Worm (Caenorhabditis elegans) whole organism, L2 larva: ENCODE results near the gene F53H1.4.
A peak's percentile ranks its signal among the peaks of the same experiment; 100 is the strongest.

Experiments
- C34F6.9 ChIP-seq: fragments of 150-350 bp; optimal IDR thresholded peaks from 2 replicates; lab custom pipeline; 2014; ENCODE audit warnings: missing biosample characterization, missing genetic modification characterization
- Y55F3AM.14 ChIP-seq: fragments of 200-800 bp; sonication (Bioruptor generic); optimal IDR thresholded peaks from 2 replicates; lab custom pipeline; 2018; ENCODE audit warnings: mild to moderate bottlenecking, missing genetic modification characterization, missing compliant biosample characterization
- ZK546.5 ChIP-seq: sonication (generic microtip); optimal IDR thresholded peaks from 2 replicates; lab custom pipeline; 2017; ENCODE audit warnings: missing biosample characterization, missing genetic modification characterization
- ama-1 ChIP-seq: fragments of 150-350 bp; optimal IDR thresholded peaks from 2 replicates; lab custom pipeline; 2018; ENCODE audit warnings: inconsistent platforms
- ceh-16 ChIP-seq: fragments of 150-350 bp; optimal IDR thresholded peaks from 2 replicates; lab custom pipeline; 2014; ENCODE audit warnings: missing biosample characterization, missing genetic modification characterization
- ceh-82 ChIP-seq: fragments of 150-350 bp; optimal IDR thresholded peaks from 2 replicates; lab custom pipeline; 2014; ENCODE audit warnings: missing biosample characterization, missing genetic modification characterization
- crh-2 ChIP-seq: sonication (generic microtip); optimal IDR thresholded peaks from 2 replicates; lab custom pipeline; 2017; ENCODE audit warnings: missing biosample characterization, missing genetic modification characterization
- dmd-4 ChIP-seq: sonication (generic microtip); optimal IDR thresholded peaks from 2 replicates; lab custom pipeline; 2017; ENCODE audit warnings: missing biosample characterization, missing genetic modification characterization
- elt-3 ChIP-seq: sonication (generic microtip); optimal IDR thresholded peaks from 2 replicates; lab custom pipeline; 2017; ENCODE audit warnings: missing biosample characterization, missing genetic modification characterization
- fos-1 ChIP-seq: fragments of 150-350 bp; optimal IDR thresholded peaks from 2 replicates; lab custom pipeline; 2014; ENCODE audit warnings: missing biosample characterization, missing genetic modification characterization
- lin-13 ChIP-seq: fragments of 150-350 bp; optimal IDR thresholded peaks from 2 replicates; lab custom pipeline; 2014; ENCODE audit warnings: missing biosample characterization, missing genetic modification reagents, missing genetic modification characterization
- lin-39 ChIP-seq: fragments of 150-350 bp; optimal IDR thresholded peaks from 2 replicates; lab custom pipeline; 2014; ENCODE audit warnings: missing biosample characterization, missing genetic modification reagents, missing genetic modification characterization
- lsy-2 ChIP-seq, 2 experiments: fragments of 150-350 bp in 1 of 2; sonication (generic microtip) in 1 of 2; optimal IDR thresholded peaks; 2 replicates each; lab custom pipeline; 2014 to 2017; ENCODE audit warnings: missing biosample characterization in 2 of 2, missing genetic modification characterization in 2 of 2
- mbf-1 ChIP-seq: sonication (generic microtip); optimal IDR thresholded peaks from 2 replicates; lab custom pipeline; 2017; ENCODE audit warnings: missing biosample characterization, missing genetic modification characterization
- nhr-10 ChIP-seq: sonication (generic microtip); optimal IDR thresholded peaks from 2 replicates; lab custom pipeline; 2017; ENCODE audit warnings: missing biosample characterization, missing genetic modification characterization
- nhr-12 ChIP-seq: fragments of 150-350 bp; optimal IDR thresholded peaks from 2 replicates; lab custom pipeline; 2014; ENCODE audit warnings: missing biosample characterization, missing genetic modification characterization
- nhr-129 ChIP-seq: fragments of 150-350 bp; optimal IDR thresholded peaks from 2 replicates; lab custom pipeline; 2014; ENCODE audit warnings: missing biosample characterization, missing genetic modification characterization
- nhr-21 ChIP-seq: fragments of 150-350 bp; optimal IDR thresholded peaks from 2 replicates; lab custom pipeline; 2014; ENCODE audit warnings: missing biosample characterization, missing genetic modification characterization
- nhr-23 ChIP-seq: fragments of 150-350 bp; optimal IDR thresholded peaks from 2 replicates; lab custom pipeline; 2014; ENCODE audit warnings: missing biosample characterization, missing genetic modification reagents, missing genetic modification characterization
- nhr-237 ChIP-seq: fragments of 150-350 bp; optimal IDR thresholded peaks from 2 replicates; lab custom pipeline; 2014; ENCODE audit warnings: missing biosample characterization, missing genetic modification characterization
- nhr-6 ChIP-seq: fragments of 150-350 bp; optimal IDR thresholded peaks from 2 replicates; lab custom pipeline; 2014; ENCODE audit warnings: missing biosample characterization, missing genetic modification characterization
- nhr-77 ChIP-seq: fragments of 150-350 bp; optimal IDR thresholded peaks from 2 replicates; lab custom pipeline; 2014; ENCODE audit warnings: missing biosample characterization, missing genetic modification characterization
- sem-4 ChIP-seq: fragments of 150-350 bp; optimal IDR thresholded peaks from 2 replicates; lab custom pipeline; 2014; ENCODE audit warnings: missing biosample characterization, missing genetic modification reagents, missing genetic modification characterization
- skn-1 ChIP-seq: sonication (generic microtip); optimal IDR thresholded peaks from 2 replicates; lab custom pipeline; 2017; ENCODE audit warnings: missing biosample characterization, missing genetic modification characterization
- sma-3 ChIP-seq: sonication (generic microtip); optimal IDR thresholded peaks from 2 replicates; lab custom pipeline; 2016; ENCODE audit warnings: missing genetic modification reagents, missing genetic modification characterization, missing compliant biosample characterization
- sma-9 ChIP-seq, 2 experiments: fragments of 150-350 bp in 1 of 2; sonication (generic microtip) in 1 of 2; optimal IDR thresholded peaks; 2 replicates each; lab custom pipeline; 2014 to 2016; ENCODE audit warnings: missing genetic modification characterization in 2 of 2, mild to moderate bottlenecking in 1 of 2, missing biosample characterization in 1 of 2, missing compliant biosample characterization in 1 of 2, missing genetic modification reagents in 1 of 2, moderate library complexity in 1 of 2
- snpc-4 ChIP-seq: fragments of 150-350 bp; optimal IDR thresholded peaks from 2 replicates; lab custom pipeline; 2014; ENCODE audit warnings: missing biosample characterization, missing genetic modification characterization
- unc-39 ChIP-seq: fragments of 150-350 bp; optimal IDR thresholded peaks from 2 replicates; lab custom pipeline; 2014; ENCODE audit warnings: missing biosample characterization, missing genetic modification characterization
- unc-55 ChIP-seq: fragments of 150-350 bp; sonication (generic microtip); optimal IDR thresholded peaks from 3 replicates; lab custom pipeline; 2014; ENCODE audit warnings: missing biosample characterization, missing genetic modification reagents, missing genetic modification characterization
- zag-1 ChIP-seq: fragments of 150-350 bp; optimal IDR thresholded peaks from 2 replicates; lab custom pipeline; 2014; ENCODE audit warnings: missing biosample characterization, missing genetic modification characterization
- ztf-4 ChIP-seq: fragments of 150-350 bp; optimal IDR thresholded peaks from 2 replicates; lab custom pipeline; 2014; ENCODE audit warnings: missing biosample characterization, missing genetic modification characterization

The F53H1.4 gene

ce11 chrIV:1278945-1279344, 31.0 kb upstream of the F53H1.4 start:
- TF ChIP-seq C34F6.9 (tag; lab: Kevin White, UChicago): no peak
- TF ChIP-seq nhr-129: peak; percentile 10
- TF ChIP-seq snpc-4 (tag; lab: Kevin White, UChicago): no peak
- no peak for TF ChIP-seq ceh-16 (tag; lab: Kevin White, UChicago)
- TF ChIP-seq mbf-1 (tag; lab: Kevin White, UChicago): no peak
- no peak for TF ChIP-seq crh-2 (tag; lab: Kevin White, UChicago)
- no peak for TF ChIP-seq nhr-23
- TF ChIP-seq nhr-10 (tag; lab: Kevin White, UChicago): no peak
- peak; percentile 44 for TF ChIP-seq unc-55 (GFP tag; lab: Kevin White, UChicago)
- TF ChIP-seq unc-39 (tag; lab: Kevin White, UChicago): no peak
- no peak for TF ChIP-seq lin-39
- TF ChIP-seq nhr-237 (tag; lab: Kevin White, UChicago): no peak
- TF ChIP-seq dmd-4: no peak
- TF ChIP-seq nhr-77 (tag; lab: Kevin White, UChicago): no peak
- TF ChIP-seq elt-3 (tag; lab: Kevin White, UChicago): no peak

- no peak for TF ChIP-seq nhr-237 (tag; lab: Kevin White, UChicago)
- peak; percentile 74 for TF ChIP-seq fos-1
- TF ChIP-seq, all 48 proteins: peak for 1
These were observed 25.1 kb upstream of the F53H1.4 start for ce11 chrIV:1284877-1285276.

ce11 chrIV:1286549-1286948, 23.4 kb upstream of the F53H1.4 start:
- no peak for TF ChIP-seq unc-55 (GFP tag; lab: Kevin White, UChicago)

- no peak for TF ChIP-seq snpc-4 (tag; lab: Kevin White, UChicago)
- TF ChIP-seq ZK546.5 (tag; lab: Kevin White, UChicago): no peak
- no peak for TF ChIP-seq ztf-4
- no peak for TF ChIP-seq nhr-21 (tag; lab: Kevin White, UChicago)
- no peak for TF ChIP-seq lin-13
These were observed 20.6 kb upstream of the F53H1.4 start, which contains the start of gene plst-1 for ce11 chrIV:1289327-1289726. plst-1 (plus strand) TSS chrIV:1289627.

- TF ChIP-seq nhr-77 (tag; lab: Kevin White, UChicago) (no peak), nhr-6 (tag; lab: Kevin White, UChicago) (no peak), zag-1 (tag; lab: Kevin White, UChicago) (no peak), nhr-21 (tag; lab: Kevin White, UChicago) (no peak), Y55F3AM.14 (GFP tag; lab: Kevin White, UChicago) (no peak), ceh-82 (tag; lab: Kevin White, UChicago) (no peak), C34F6.9 (tag; lab: Kevin White, UChicago) (no peak), lsy-2 (tag; optimal IDR thresholded peaks at IDR 0.05; lab: Kevin White, UChicago) (no peak), ama-1 (no peak), ztf-4 (no peak), nhr-12 (tag; lab: Kevin White, UChicago) (no peak), snpc-4 (tag; lab: Kevin White, UChicago) (no peak), ZK546.5 (tag; lab: Kevin White, UChicago) (no peak), sma-3 (GFP tag; lab: Kevin White, UChicago) (no peak), sem-4 (tag; lab: Kevin White, UChicago) (no peak), skn-1 (no peak), fos-1 (no peak)
These were observed 11.0 kb upstream of the F53H1.4 start for ce11 chrIV:1298984-1299383.

ce11 chrIV:1310337-1310736, 371 bp downstream of the F53H1.4 start:
- TF ChIP-seq sma-9 (GFP tag; optimal IDR thresholded peaks at IDR 0.05; lab: Kevin White, UChicago) (no peak), sma-9 (tag; optimal IDR thresholded peaks at IDR 0.05; lab: Kevin White, UChicago) (no peak), lsy-2 (tag; optimal IDR thresholded peaks at IDR 0.05; lab: Kevin White, UChicago) (peak in 1 of 2 experiments; percentile 14), unc-55 (GFP tag; lab: Kevin White, UChicago) (peak; percentile 32), unc-39 (tag; lab: Kevin White, UChicago) (no peak), ZK546.5 (tag; lab: Kevin White, UChicago) (no peak), sma-3 (GFP tag; lab: Kevin White, UChicago) (no peak), sem-4 (tag; lab: Kevin White, UChicago) (no peak)
